Worm (Caenorhabditis elegans) whole organism, midembryonic: ENCODE results near the gene tpa-1.

Source experiments
- cog-1 ChIP-seq: sonication (generic microtip); optimal IDR thresholded peaks from 2 replicates; lab custom pipeline; 2016; ENCODE audit warnings: missing genetic modification characterization, missing compliant biosample characterization
- med-1 ChIP-seq: sonication (generic microtip); optimal IDR thresholded peaks from 2 replicates; lab custom pipeline; 2017; ENCODE audit warnings: missing genetic modification characterization, mild to moderate bottlenecking, missing compliant biosample characterization, antibody characterized with exemption, missing genetic modification reagents; ENCODE audit not compliant: insufficient read depth
- ref-1 ChIP-seq: fragments of 200-800 bp; sonication (Bioruptor generic); conservative IDR thresholded peaks from 2 replicates; pipeline ENCODE4 v1.3.6; 2022; ENCODE audit warnings: missing genetic modification reagents, missing genetic modification characterization, missing compliant biosample characterization
- ztf-29 ChIP-seq: fragments of 200-800 bp; sonication (Bioruptor generic); IDR thresholded peaks from 2 replicates; pipeline ENCODE4 v1.3.6; 2022; ENCODE audit warnings: missing genetic modification reagents, missing genetic modification characterization, missing compliant biosample characterization

ce11 chrIV:141022-141421, 49.2 kb downstream of the tpa-1 start:
- TF ChIP-seq med-1 (GFP tag; lab: Kevin White, UChicago), result no peak
- no peak for TF ChIP-seq ztf-29
- TF ChIP-seq cog-1 (tag; lab: Kevin White, UChicago), result no peak
- no peak for TF ChIP-seq ref-1
